Worm (Caenorhabditis elegans) whole organism, L2 larva: ENCODE data around the gene Y55F3BR.2.
A peak's percentile ranks its signal among the peaks of the same experiment; 100 is the strongest.

ENCODE experiments used
- C34F6.9 ChIP-seq: fragments of 150-350 bp; optimal IDR thresholded peaks from 2 replicates; lab custom pipeline; 2014; ENCODE audit warnings: missing biosample characterization, missing genetic modification characterization
- F13H6.1 ChIP-seq: sonication (generic microtip); optimal IDR thresholded peaks from 2 replicates; lab custom pipeline; 2016; ENCODE audit warnings: missing genetic modification characterization, missing compliant biosample characterization
- R02D3.7 ChIP-seq: fragments of 150-350 bp; optimal IDR thresholded peaks from 2 replicates; lab custom pipeline; 2014; ENCODE audit warnings: missing biosample characterization, missing genetic modification characterization
- ZK546.5 ChIP-seq: sonication (generic microtip); optimal IDR thresholded peaks from 2 replicates; lab custom pipeline; 2017; ENCODE audit warnings: missing biosample characterization, missing genetic modification characterization
- alr-1 ChIP-seq: fragments of 150-350 bp; optimal IDR thresholded peaks from 2 replicates; lab custom pipeline; 2014; ENCODE audit warnings: missing biosample characterization, missing genetic modification characterization
- aly-2 ChIP-seq: fragments of 150-350 bp; optimal IDR thresholded peaks from 2 replicates; lab custom pipeline; 2014; ENCODE audit warnings: missing biosample characterization, missing genetic modification characterization
- blmp-1 ChIP-seq: sonication (generic microtip); optimal IDR thresholded peaks from 2 replicates; lab custom pipeline; 2017; ENCODE audit warnings: missing genetic modification characterization, mild to moderate bottlenecking, missing compliant biosample characterization, antibody characterized with exemption, moderate library complexity; ENCODE audit not compliant: insufficient read depth
- dmd-4 ChIP-seq: sonication (generic microtip); optimal IDR thresholded peaks from 2 replicates; lab custom pipeline; 2017; ENCODE audit warnings: missing biosample characterization, missing genetic modification characterization
- elt-1 ChIP-seq: fragments of 150-350 bp; optimal IDR thresholded peaks from 2 replicates; lab custom pipeline; 2014; ENCODE audit warnings: missing biosample characterization, missing genetic modification characterization
- gmeb-1 ChIP-seq: fragments of 150-350 bp; optimal IDR thresholded peaks from 2 replicates; lab custom pipeline; 2014; ENCODE audit warnings: missing biosample characterization, missing genetic modification characterization
- lin-11 ChIP-seq: fragments of 150-350 bp; sonication (generic microtip); optimal IDR thresholded peaks from 2 replicates; lab custom pipeline; 2014; ENCODE audit warnings: missing biosample characterization, missing genetic modification characterization, inconsistent platforms, mixed read lengths
- lin-13 ChIP-seq: fragments of 150-350 bp; optimal IDR thresholded peaks from 2 replicates; lab custom pipeline; 2014; ENCODE audit warnings: missing biosample characterization, missing genetic modification reagents, missing genetic modification characterization
- lin-39 ChIP-seq: fragments of 150-350 bp; optimal IDR thresholded peaks from 2 replicates; lab custom pipeline; 2014; ENCODE audit warnings: missing biosample characterization, missing genetic modification reagents, missing genetic modification characterization
- lsy-2 ChIP-seq, 2 experiments: fragments of 150-350 bp in 1 of 2; sonication (generic microtip) in 1 of 2; optimal IDR thresholded peaks; 2 replicates each; lab custom pipeline; 2014 to 2017; ENCODE audit warnings: missing biosample characterization in 2 of 2, missing genetic modification characterization in 2 of 2
- mbf-1 ChIP-seq: sonication (generic microtip); optimal IDR thresholded peaks from 2 replicates; lab custom pipeline; 2017; ENCODE audit warnings: missing biosample characterization, missing genetic modification characterization
- mdl-1 ChIP-seq, 2 experiments: fragments of 150-350 bp in 1 of 2; sonication (generic microtip) in 1 of 2; optimal IDR thresholded peaks; 2 replicates each; lab custom pipeline; 2017; ENCODE audit warnings: missing biosample characterization in 2 of 2, missing genetic modification characterization in 2 of 2
- nhr-10 ChIP-seq: sonication (generic microtip); optimal IDR thresholded peaks from 2 replicates; lab custom pipeline; 2017; ENCODE audit warnings: missing biosample characterization, missing genetic modification characterization
- nhr-11 ChIP-seq: fragments of 150-350 bp; optimal IDR thresholded peaks from 2 replicates; lab custom pipeline; 2014; ENCODE audit warnings: missing biosample characterization, missing genetic modification characterization
- nhr-12 ChIP-seq: fragments of 150-350 bp; optimal IDR thresholded peaks from 2 replicates; lab custom pipeline; 2014; ENCODE audit warnings: missing biosample characterization, missing genetic modification characterization
- nhr-129 ChIP-seq: fragments of 150-350 bp; optimal IDR thresholded peaks from 2 replicates; lab custom pipeline; 2014; ENCODE audit warnings: missing biosample characterization, missing genetic modification characterization
- nhr-21 ChIP-seq: fragments of 150-350 bp; optimal IDR thresholded peaks from 2 replicates; lab custom pipeline; 2014; ENCODE audit warnings: missing biosample characterization, missing genetic modification characterization
- nhr-23 ChIP-seq: fragments of 150-350 bp; optimal IDR thresholded peaks from 2 replicates; lab custom pipeline; 2014; ENCODE audit warnings: missing biosample characterization, missing genetic modification reagents, missing genetic modification characterization
- nhr-237 ChIP-seq: fragments of 150-350 bp; optimal IDR thresholded peaks from 2 replicates; lab custom pipeline; 2014; ENCODE audit warnings: missing biosample characterization, missing genetic modification characterization
- nhr-25 ChIP-seq: fragments of 150-350 bp; sonication (generic microtip); optimal IDR thresholded peaks from 3 replicates; lab custom pipeline; 2014; ENCODE audit warnings: missing biosample characterization, missing genetic modification characterization
- nhr-6 ChIP-seq: fragments of 150-350 bp; optimal IDR thresholded peaks from 2 replicates; lab custom pipeline; 2014; ENCODE audit warnings: missing biosample characterization, missing genetic modification characterization
- sem-4 ChIP-seq: fragments of 150-350 bp; optimal IDR thresholded peaks from 2 replicates; lab custom pipeline; 2014; ENCODE audit warnings: missing biosample characterization, missing genetic modification reagents, missing genetic modification characterization
- skn-1 ChIP-seq: sonication (generic microtip); optimal IDR thresholded peaks from 2 replicates; lab custom pipeline; 2017; ENCODE audit warnings: missing biosample characterization, missing genetic modification characterization
- sma-3 ChIP-seq: sonication (generic microtip); optimal IDR thresholded peaks from 2 replicates; lab custom pipeline; 2016; ENCODE audit warnings: missing genetic modification reagents, missing genetic modification characterization, missing compliant biosample characterization
- sma-9 ChIP-seq, 2 experiments: fragments of 150-350 bp in 1 of 2; sonication (generic microtip) in 1 of 2; optimal IDR thresholded peaks; 2 replicates each; lab custom pipeline; 2014 to 2016; ENCODE audit warnings: missing genetic modification characterization in 2 of 2, mild to moderate bottlenecking in 1 of 2, missing biosample characterization in 1 of 2, missing compliant biosample characterization in 1 of 2, missing genetic modification reagents in 1 of 2, moderate library complexity in 1 of 2
- snpc-4 ChIP-seq: fragments of 150-350 bp; optimal IDR thresholded peaks from 2 replicates; lab custom pipeline; 2014; ENCODE audit warnings: missing biosample characterization, missing genetic modification characterization
- unc-39 ChIP-seq: fragments of 150-350 bp; optimal IDR thresholded peaks from 2 replicates; lab custom pipeline; 2014; ENCODE audit warnings: missing biosample characterization, missing genetic modification characterization
- unc-55 ChIP-seq: fragments of 150-350 bp; sonication (generic microtip); optimal IDR thresholded peaks from 3 replicates; lab custom pipeline; 2014; ENCODE audit warnings: missing biosample characterization, missing genetic modification reagents, missing genetic modification characterization
- unc-62 ChIP-seq: fragments of 150-350 bp; optimal IDR thresholded peaks from 2 replicates; lab custom pipeline; 2014; ENCODE audit warnings: missing biosample characterization, missing genetic modification reagents, missing genetic modification characterization
- zag-1 ChIP-seq: fragments of 150-350 bp; optimal IDR thresholded peaks from 2 replicates; lab custom pipeline; 2014; ENCODE audit warnings: missing biosample characterization, missing genetic modification characterization
- ztf-1 ChIP-seq: fragments of 200-800 bp; sonication (Bioruptor generic); conservative IDR thresholded peaks from 2 replicates; pipeline ENCODE4 v1.3.6; 2022; ENCODE audit warnings: missing genetic modification characterization, missing compliant biosample characterization

Y55F3BR.2 gene

ce11 chrIV:858630-859029 lies at the start of gene Y55F3BR.2:
TSS of gene Y55F3BR.2 (plus strand) at chrIV:858930.
- no peak for TF ChIP-seq elt-1 (tag; lab: Kevin White, UChicago)
- TF ChIP-seq nhr-12 (tag; lab: Kevin White, UChicago), result no peak
- no peak for TF ChIP-seq alr-1 (tag; lab: Kevin White, UChicago)
- TF ChIP-seq unc-55 (GFP tag; lab: Kevin White, UChicago), result no peak
- TF ChIP-seq R02D3.7 (tag; lab: Kevin White, UChicago), result no peak
- TF ChIP-seq unc-62 (GFP tag; lab: Kevin White, UChicago), result no peak
- no peak for TF ChIP-seq unc-39 (tag; lab: Kevin White, UChicago)
- TF ChIP-seq nhr-21 (tag; lab: Kevin White, UChicago), result no peak
- no peak for TF ChIP-seq nhr-6 (tag; lab: Kevin White, UChicago)
- no peak for TF ChIP-seq nhr-237 (tag; lab: Kevin White, UChicago)
- TF ChIP-seq sma-3, result no peak
- no peak for TF ChIP-seq sem-4 (tag; lab: Kevin White, UChicago)

- peak in 1 of 2 experiments; percentile 31 for TF ChIP-seq lsy-2 (tag; optimal IDR thresholded peaks at IDR 0.05; lab: Kevin White, UChicago)
- peak; percentile 6 for TF ChIP-seq F13H6.1 (tag; lab: Kevin White, UChicago)
- peak; percentile 55 for TF ChIP-seq unc-55 (GFP tag; lab: Kevin White, UChicago)
- TF ChIP-seq gmeb-1 (tag; lab: Kevin White, UChicago), result peak; percentile 29
Measured at ce11 chrIV:813341-813740, 45.4 kb upstream of the Y55F3BR.2 start.

DNA sequence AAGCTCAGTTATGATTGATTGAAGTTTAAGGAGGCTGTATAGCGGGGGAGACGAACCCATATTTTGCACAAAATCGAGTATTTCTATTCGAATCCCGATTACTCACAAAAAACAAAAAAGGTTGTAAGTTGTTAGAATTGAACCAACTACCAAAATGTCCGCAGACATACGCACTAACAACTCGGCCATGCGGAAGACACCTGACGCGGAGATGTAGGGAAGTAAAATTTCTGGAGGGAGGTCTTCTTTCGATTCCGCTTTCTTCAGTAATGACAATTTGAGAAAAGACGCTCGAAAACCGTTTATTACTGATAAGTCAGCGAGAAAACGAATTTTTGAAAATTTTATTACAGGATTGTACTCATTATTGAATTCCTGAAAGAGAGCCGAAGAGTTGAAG lies 40.9 kb upstream of the Y55F3BR.2 start:
- TF ChIP-seq nhr-6 (tag; lab: Kevin White, UChicago), result no peak
- TF ChIP-seq nhr-10 (tag; lab: Kevin White, UChicago), result no peak
- TF ChIP-seq ztf-1 (GFP tag; lab: Robert Waterston, UW), result no peak
- TF ChIP-seq mdl-1 (tag; optimal IDR thresholded peaks at IDR 0.05; lab: Kevin White, UChicago), result no peak
- TF ChIP-seq nhr-11 (tag; lab: Kevin White, UChicago), result no peak
- no peak for TF ChIP-seq nhr-25
- no peak for TF ChIP-seq skn-1 (tag; lab: Kevin White, UChicago)

- TF ChIP-seq zag-1 (tag; lab: Kevin White, UChicago), result no peak
- no peak for TF ChIP-seq ZK546.5
- TF ChIP-seq nhr-21 (tag; lab: Kevin White, UChicago), result no peak
- no peak for TF ChIP-seq sem-4 (tag; lab: Kevin White, UChicago)
- TF ChIP-seq snpc-4 (tag; lab: Kevin White, UChicago), result no peak
- no peak for TF ChIP-seq nhr-12 (tag; lab: Kevin White, UChicago)
- TF ChIP-seq blmp-1 (tag; lab: Kevin White, UChicago), result no peak
- TF ChIP-seq C34F6.9 (tag; lab: Kevin White, UChicago), result no peak
- TF ChIP-seq lin-39 (tag; lab: Kevin White, UChicago), result no peak
- no peak for TF ChIP-seq nhr-129 (tag; lab: Kevin White, UChicago)
- TF ChIP-seq dmd-4 (tag; lab: Kevin White, UChicago), result no peak
- TF ChIP-seq lin-13 (GFP tag; lab: Kevin White, UChicago), result no peak
Measured at ce11 chrIV:824854-825253, 33.9 kb upstream of the Y55F3BR.2 start, which contains the start of gene zipt-15. TSS of gene zipt-15 (minus strand) at chrIV:824954.

DNA sequence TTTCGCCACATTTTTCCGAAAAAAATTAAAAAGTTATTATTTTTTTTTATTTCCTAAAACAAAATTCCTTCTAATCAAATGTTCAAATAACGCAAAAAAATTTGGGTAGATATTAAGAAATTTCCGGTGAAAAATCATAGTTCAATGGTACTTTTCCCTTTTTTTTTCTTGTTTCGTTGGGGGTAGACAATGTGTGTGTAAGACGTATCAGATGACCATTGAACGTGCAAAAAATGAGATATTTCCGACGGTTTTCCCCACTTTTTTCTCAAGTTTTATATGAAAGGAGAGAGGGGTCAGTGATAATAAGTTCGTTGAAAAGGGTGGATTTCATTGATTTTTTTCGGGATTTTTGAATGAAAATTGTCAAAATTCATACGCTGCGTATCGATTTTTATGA lies 32.6 kb upstream of the Y55F3BR.2 start:
- TF ChIP-seq nhr-23 (tag; lab: Kevin White, UChicago), result no peak
- no peak for TF ChIP-seq dmd-4 (tag; lab: Kevin White, UChicago)
- no peak for TF ChIP-seq elt-1 (tag; lab: Kevin White, UChicago)
- TF ChIP-seq skn-1 (tag; lab: Kevin White, UChicago), result no peak
- no peak for TF ChIP-seq aly-2 (tag; lab: Kevin White, UChicago)
- no peak for TF ChIP-seq R02D3.7 (tag; lab: Kevin White, UChicago)
- no peak for TF ChIP-seq lin-11 (tag; lab: Kevin White, UChicago)
- TF ChIP-seq ZK546.5, result no peak
- TF ChIP-seq mbf-1 (tag; lab: Kevin White, UChicago), result no peak
- TF ChIP-seq lin-39 (tag; lab: Kevin White, UChicago), result no peak
- TF ChIP-seq sma-9 (GFP tag; optimal IDR thresholded peaks at IDR 0.05; lab: Kevin White, UChicago), result no peak
- no peak for TF ChIP-seq sma-9 (tag; optimal IDR thresholded peaks at IDR 0.05; lab: Kevin White, UChicago)
- no peak for TF ChIP-seq nhr-10 (tag; lab: Kevin White, UChicago)
- no peak for TF ChIP-seq nhr-11 (tag; lab: Kevin White, UChicago)
- TF ChIP-seq sma-3, result no peak
- TF ChIP-seq F13H6.1 (tag; lab: Kevin White, UChicago), result no peak
